Worm (Caenorhabditis elegans) whole organism, L2 larva: ENCODE data around the gene srx-105.

ENCODE experiments used
- C34F6.9 ChIP-seq: fragments of 150-350 bp; optimal IDR thresholded peaks from 2 replicates; lab custom pipeline; 2014; ENCODE audit warnings: missing biosample characterization, missing genetic modification characterization
- F13H6.1 ChIP-seq: sonication (generic microtip); optimal IDR thresholded peaks from 2 replicates; lab custom pipeline; 2016; ENCODE audit warnings: missing genetic modification characterization, missing compliant biosample characterization
- R02D3.7 ChIP-seq: fragments of 150-350 bp; optimal IDR thresholded peaks from 2 replicates; lab custom pipeline; 2014; ENCODE audit warnings: missing biosample characterization, missing genetic modification characterization
- Y55F3AM.14 ChIP-seq: fragments of 200-800 bp; sonication (Bioruptor generic); optimal IDR thresholded peaks from 2 replicates; lab custom pipeline; 2018; ENCODE audit warnings: mild to moderate bottlenecking, missing genetic modification characterization, missing compliant biosample characterization
- ZK546.5 ChIP-seq: sonication (generic microtip); optimal IDR thresholded peaks from 2 replicates; lab custom pipeline; 2017; ENCODE audit warnings: missing biosample characterization, missing genetic modification characterization
- alr-1 ChIP-seq: fragments of 150-350 bp; optimal IDR thresholded peaks from 2 replicates; lab custom pipeline; 2014; ENCODE audit warnings: missing biosample characterization, missing genetic modification characterization
- aly-2 ChIP-seq: fragments of 150-350 bp; optimal IDR thresholded peaks from 2 replicates; lab custom pipeline; 2014; ENCODE audit warnings: missing biosample characterization, missing genetic modification characterization
- blmp-1 ChIP-seq: sonication (generic microtip); optimal IDR thresholded peaks from 2 replicates; lab custom pipeline; 2017; ENCODE audit warnings: missing genetic modification characterization, mild to moderate bottlenecking, missing compliant biosample characterization, antibody characterized with exemption, moderate library complexity; ENCODE audit not compliant: insufficient read depth
- ceh-16 ChIP-seq: fragments of 150-350 bp; optimal IDR thresholded peaks from 2 replicates; lab custom pipeline; 2014; ENCODE audit warnings: missing biosample characterization, missing genetic modification characterization
- ceh-82 ChIP-seq: fragments of 150-350 bp; optimal IDR thresholded peaks from 2 replicates; lab custom pipeline; 2014; ENCODE audit warnings: missing biosample characterization, missing genetic modification characterization
- crh-2 ChIP-seq: sonication (generic microtip); optimal IDR thresholded peaks from 2 replicates; lab custom pipeline; 2017; ENCODE audit warnings: missing biosample characterization, missing genetic modification characterization
- dmd-4 ChIP-seq: sonication (generic microtip); optimal IDR thresholded peaks from 2 replicates; lab custom pipeline; 2017; ENCODE audit warnings: missing biosample characterization, missing genetic modification characterization
- egl-27 ChIP-seq: sonication (generic microtip); optimal IDR thresholded peaks from 3 replicates; lab custom pipeline; 2017; ENCODE audit warnings: missing biosample characterization, missing genetic modification reagents, missing genetic modification characterization
- elt-1 ChIP-seq: fragments of 150-350 bp; optimal IDR thresholded peaks from 2 replicates; lab custom pipeline; 2014; ENCODE audit warnings: missing biosample characterization, missing genetic modification characterization
- elt-3 ChIP-seq: sonication (generic microtip); optimal IDR thresholded peaks from 2 replicates; lab custom pipeline; 2017; ENCODE audit warnings: missing biosample characterization, missing genetic modification characterization
- fos-1 ChIP-seq: fragments of 150-350 bp; optimal IDR thresholded peaks from 2 replicates; lab custom pipeline; 2014; ENCODE audit warnings: missing biosample characterization, missing genetic modification characterization
- lin-11 ChIP-seq: fragments of 150-350 bp; sonication (generic microtip); optimal IDR thresholded peaks from 2 replicates; lab custom pipeline; 2014; ENCODE audit warnings: missing biosample characterization, missing genetic modification characterization, inconsistent platforms, mixed read lengths
- lin-13 ChIP-seq: fragments of 150-350 bp; optimal IDR thresholded peaks from 2 replicates; lab custom pipeline; 2014; ENCODE audit warnings: missing biosample characterization, missing genetic modification reagents, missing genetic modification characterization
- lin-39 ChIP-seq: fragments of 150-350 bp; optimal IDR thresholded peaks from 2 replicates; lab custom pipeline; 2014; ENCODE audit warnings: missing biosample characterization, missing genetic modification reagents, missing genetic modification characterization
- lsy-2 ChIP-seq, 2 experiments: fragments of 150-350 bp in 1 of 2; sonication (generic microtip) in 1 of 2; optimal IDR thresholded peaks; 2 replicates each; lab custom pipeline; 2014 to 2017; ENCODE audit warnings: missing biosample characterization in 2 of 2, missing genetic modification characterization in 2 of 2
- mab-5 ChIP-seq: fragments of 150-350 bp; optimal IDR thresholded peaks from 2 replicates; lab custom pipeline; 2014; ENCODE audit warnings: missing biosample characterization, missing genetic modification characterization
- mbf-1 ChIP-seq: sonication (generic microtip); optimal IDR thresholded peaks from 2 replicates; lab custom pipeline; 2017; ENCODE audit warnings: missing biosample characterization, missing genetic modification characterization
- mdl-1 ChIP-seq, 2 experiments: fragments of 150-350 bp in 1 of 2; sonication (generic microtip) in 1 of 2; optimal IDR thresholded peaks; 2 replicates each; lab custom pipeline; 2017; ENCODE audit warnings: missing biosample characterization in 2 of 2, missing genetic modification characterization in 2 of 2
- nhr-10 ChIP-seq: sonication (generic microtip); optimal IDR thresholded peaks from 2 replicates; lab custom pipeline; 2017; ENCODE audit warnings: missing biosample characterization, missing genetic modification characterization
- nhr-11 ChIP-seq: fragments of 150-350 bp; optimal IDR thresholded peaks from 2 replicates; lab custom pipeline; 2014; ENCODE audit warnings: missing biosample characterization, missing genetic modification characterization
- nhr-12 ChIP-seq: fragments of 150-350 bp; optimal IDR thresholded peaks from 2 replicates; lab custom pipeline; 2014; ENCODE audit warnings: missing biosample characterization, missing genetic modification characterization
- nhr-129 ChIP-seq: fragments of 150-350 bp; optimal IDR thresholded peaks from 2 replicates; lab custom pipeline; 2014; ENCODE audit warnings: missing biosample characterization, missing genetic modification characterization
- nhr-23 ChIP-seq: fragments of 150-350 bp; optimal IDR thresholded peaks from 2 replicates; lab custom pipeline; 2014; ENCODE audit warnings: missing biosample characterization, missing genetic modification reagents, missing genetic modification characterization
- nhr-237 ChIP-seq: fragments of 150-350 bp; optimal IDR thresholded peaks from 2 replicates; lab custom pipeline; 2014; ENCODE audit warnings: missing biosample characterization, missing genetic modification characterization
- nhr-25 ChIP-seq: fragments of 150-350 bp; sonication (generic microtip); optimal IDR thresholded peaks from 3 replicates; lab custom pipeline; 2014; ENCODE audit warnings: missing biosample characterization, missing genetic modification characterization
- nhr-6 ChIP-seq: fragments of 150-350 bp; optimal IDR thresholded peaks from 2 replicates; lab custom pipeline; 2014; ENCODE audit warnings: missing biosample characterization, missing genetic modification characterization
- nhr-77 ChIP-seq: fragments of 150-350 bp; optimal IDR thresholded peaks from 2 replicates; lab custom pipeline; 2014; ENCODE audit warnings: missing biosample characterization, missing genetic modification characterization
- peb-1 ChIP-seq: fragments of 150-350 bp; optimal IDR thresholded peaks from 2 replicates; lab custom pipeline; 2014; ENCODE audit warnings: missing biosample characterization, missing genetic modification characterization
- skn-1 ChIP-seq: sonication (generic microtip); optimal IDR thresholded peaks from 2 replicates; lab custom pipeline; 2017; ENCODE audit warnings: missing biosample characterization, missing genetic modification characterization
- sma-3 ChIP-seq: sonication (generic microtip); optimal IDR thresholded peaks from 2 replicates; lab custom pipeline; 2016; ENCODE audit warnings: missing genetic modification reagents, missing genetic modification characterization, missing compliant biosample characterization
- sma-9 ChIP-seq, 2 experiments: fragments of 150-350 bp in 1 of 2; sonication (generic microtip) in 1 of 2; optimal IDR thresholded peaks; 2 replicates each; lab custom pipeline; 2014 to 2016; ENCODE audit warnings: missing genetic modification characterization in 2 of 2, mild to moderate bottlenecking in 1 of 2, missing biosample characterization in 1 of 2, missing compliant biosample characterization in 1 of 2, missing genetic modification reagents in 1 of 2, moderate library complexity in 1 of 2
- snpc-4 ChIP-seq: fragments of 150-350 bp; optimal IDR thresholded peaks from 2 replicates; lab custom pipeline; 2014; ENCODE audit warnings: missing biosample characterization, missing genetic modification characterization
- unc-55 ChIP-seq: fragments of 150-350 bp; sonication (generic microtip); optimal IDR thresholded peaks from 3 replicates; lab custom pipeline; 2014; ENCODE audit warnings: missing biosample characterization, missing genetic modification reagents, missing genetic modification characterization
- unc-62 ChIP-seq: fragments of 150-350 bp; optimal IDR thresholded peaks from 2 replicates; lab custom pipeline; 2014; ENCODE audit warnings: missing biosample characterization, missing genetic modification reagents, missing genetic modification characterization
- zag-1 ChIP-seq: fragments of 150-350 bp; optimal IDR thresholded peaks from 2 replicates; lab custom pipeline; 2014; ENCODE audit warnings: missing biosample characterization, missing genetic modification characterization
- ztf-1 ChIP-seq: fragments of 200-800 bp; sonication (Bioruptor generic); conservative IDR thresholded peaks from 2 replicates; pipeline ENCODE4 v1.3.6; 2022; ENCODE audit warnings: missing genetic modification characterization, missing compliant biosample characterization
- ztf-11 ChIP-seq: sonication (generic microtip); optimal IDR thresholded peaks from 2 replicates; lab custom pipeline; 2017; ENCODE audit warnings: missing biosample characterization, missing genetic modification characterization
- ztf-4 ChIP-seq: fragments of 150-350 bp; optimal IDR thresholded peaks from 2 replicates; lab custom pipeline; 2014; ENCODE audit warnings: missing biosample characterization, missing genetic modification characterization

srx-105 gene

ce11 chrII:3690646-3691045 lies 10.6 kb downstream of the srx-105 start, which contains the start of gene srx-101:
srx-101 (minus strand) TSS chrII:3690746.
- TF ChIP-seq nhr-237 (tag; lab: Kevin White, UChicago) (no peak), dmd-4 (tag; lab: Kevin White, UChicago) (no peak), nhr-12 (tag; lab: Kevin White, UChicago) (no peak), lsy-2 (tag; optimal IDR thresholded peaks at IDR 0.05; lab: Kevin White, UChicago) (no peak), F13H6.1 (no peak), Y55F3AM.14 (GFP tag; lab: Kevin White, UChicago) (no peak), peb-1 (tag; lab: Kevin White, UChicago) (no peak), blmp-1 (tag; lab: Kevin White, UChicago) (no peak)

ce11 chrII:3688333-3688732 lies 12.9 kb downstream of the srx-105 start, which contains the start of gene ifas-1:
ifas-1 (minus strand) TSS chrII:3688719.
- no peak for TF ChIP-seq ceh-16 (tag; lab: Kevin White, UChicago)
- no peak for TF ChIP-seq sma-3 (GFP tag; lab: Kevin White, UChicago)
- TF ChIP-seq crh-2 (tag; lab: Kevin White, UChicago): no peak
- TF ChIP-seq unc-55: no peak
- TF ChIP-seq mbf-1 (tag; lab: Kevin White, UChicago): no peak
- TF ChIP-seq lsy-2 (tag; optimal IDR thresholded peaks at IDR 0.05; lab: Kevin White, UChicago): no peak
- no peak for TF ChIP-seq Y55F3AM.14 (GFP tag; lab: Kevin White, UChicago)
- TF ChIP-seq C34F6.9: no peak
- no peak for TF ChIP-seq zag-1
- no peak for TF ChIP-seq peb-1 (tag; lab: Kevin White, UChicago)
- no peak for TF ChIP-seq aly-2
- TF ChIP-seq nhr-10 (tag; lab: Kevin White, UChicago): no peak
- no peak for TF ChIP-seq ZK546.5 (tag; lab: Kevin White, UChicago)
- TF ChIP-seq ztf-1 (GFP tag; lab: Robert Waterston, UW): no peak
- TF ChIP-seq elt-1 (tag; lab: Kevin White, UChicago): no peak
- TF ChIP-seq mdl-1 (tag; optimal IDR thresholded peaks at IDR 0.05; lab: Kevin White, UChicago): no peak
- no peak for TF ChIP-seq nhr-25 (tag; lab: Kevin White, UChicago)
- TF ChIP-seq elt-3 (tag; lab: Kevin White, UChicago): no peak

- TF ChIP-seq nhr-23 (no peak), dmd-4 (tag; lab: Kevin White, UChicago) (no peak), lin-11 (tag; lab: Kevin White, UChicago) (no peak), alr-1 (tag; lab: Kevin White, UChicago) (no peak), crh-2 (tag; lab: Kevin White, UChicago) (no peak), sma-9 (GFP tag; optimal IDR thresholded peaks at IDR 0.05; lab: Kevin White, UChicago) (no peak), sma-9 (tag; optimal IDR thresholded peaks at IDR 0.05; lab: Kevin White, UChicago) (no peak), sma-3 (GFP tag; lab: Kevin White, UChicago) (no peak), F13H6.1 (no peak), nhr-12 (tag; lab: Kevin White, UChicago) (no peak), ztf-1 (GFP tag; lab: Robert Waterston, UW) (no peak), fos-1 (peak; percentile 44), unc-55 (peak; percentile 37), snpc-4 (no peak)
These were observed 16.6 kb downstream of the srx-105 start for ce11 chrII:3684487-3685067.

ce11 chrII:3682770-3683234 lies 18.4 kb downstream of the srx-105 start, which contains the start of gene F19B10.1:
F19B10.1 (plus strand) TSS chrII:3683184.
- TF ChIP-seq lin-13 (GFP tag; lab: Kevin White, UChicago) (peak; percentile 78), egl-27 (tag; lab: Kevin White, UChicago) (no peak), sma-9 (GFP tag; optimal IDR thresholded peaks at IDR 0.05; lab: Kevin White, UChicago) (peak; percentile 80), sma-9 (tag; optimal IDR thresholded peaks at IDR 0.05; lab: Kevin White, UChicago) (no peak), lsy-2 (tag; optimal IDR thresholded peaks at IDR 0.05; lab: Kevin White, UChicago) (peak; percentile 42 to 88), nhr-77 (tag; lab: Kevin White, UChicago) (no peak), ceh-82 (no peak), dmd-4 (tag; lab: Kevin White, UChicago) (no peak), mbf-1 (tag; lab: Kevin White, UChicago) (no peak), peb-1 (tag; lab: Kevin White, UChicago) (no peak), ZK546.5 (tag; lab: Kevin White, UChicago) (no peak), unc-62 (GFP tag; lab: Kevin White, UChicago) (no peak), nhr-129 (peak; percentile 62), nhr-6 (tag; lab: Kevin White, UChicago) (no peak), lin-39 (no peak), ztf-1 (GFP tag; lab: Robert Waterston, UW) (no peak), alr-1 (tag; lab: Kevin White, UChicago) (no peak), ztf-11 (tag; lab: Kevin White, UChicago) (no peak), skn-1 (tag; lab: Kevin White, UChicago) (no peak), nhr-23 (no peak), mab-5 (tag; lab: Kevin White, UChicago) (peak; percentile 75), ztf-4 (tag; lab: Kevin White, UChicago) (no peak), nhr-11 (tag; lab: Kevin White, UChicago) (no peak), Y55F3AM.14 (GFP tag; lab: Kevin White, UChicago) (no peak), lin-11 (tag; lab: Kevin White, UChicago) (no peak), zag-1 (no peak), C34F6.9 (peak; percentile 89), blmp-1 (tag; lab: Kevin White, UChicago) (no peak), R02D3.7 (tag; lab: Kevin White, UChicago) (no peak), ceh-16 (tag; lab: Kevin White, UChicago) (no peak), aly-2 (no peak)
